Worm (Caenorhabditis elegans): ENCODE data around the gene drd-50.

DNA sequence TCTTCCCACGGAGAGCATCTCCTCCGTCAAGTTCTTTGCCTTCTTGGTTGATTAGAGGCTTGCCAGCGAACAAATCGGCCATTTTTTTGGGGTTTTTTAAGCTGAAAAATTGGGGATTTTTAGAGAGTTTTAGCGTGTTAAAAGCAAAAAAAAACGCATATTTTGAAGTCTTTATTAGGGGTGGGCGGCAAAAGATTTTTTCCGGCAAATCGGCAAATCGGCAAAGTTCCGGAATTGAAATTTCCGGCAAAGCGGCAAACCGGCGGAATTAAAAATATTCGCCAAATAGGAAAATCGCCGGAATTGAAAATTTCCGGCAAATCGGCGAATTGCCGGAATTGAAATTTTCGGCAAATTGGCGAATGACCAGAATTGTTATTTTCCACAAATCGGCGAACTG is 33.4 kb upstream of the drd-50 start, which contains the start of gene C35B1.5:
- no peak for TF ChIP-seq nhr-28 (tag; optimal IDR thresholded peaks at IDR 0.05)
- TF ChIP-seq aha-1 (tag) = no peak
- no peak for TF ChIP-seq pha-4 (GFP tag; IDR thresholded peaks at IDR 0.05)
- no peak for TF ChIP-seq pha-4 (tag; optimal IDR thresholded peaks at IDR 0.05)
- TF ChIP-seq skn-1 (tag; optimal IDR thresholded peaks at IDR 0.05) = no peak
- no peak for TF ChIP-seq F44E2.7 (GFP tag; IDR thresholded peaks at IDR 0.05)
- no peak for TF ChIP-seq egl-27 (tag; optimal IDR thresholded peaks at IDR 0.05)
- no peak for TF ChIP-seq ama-1 (optimal IDR thresholded peaks at IDR 0.05)

Data from whole organism, L4 larva.